Fruit fly (Drosophila melanogaster) whole organism: ENCODE measurements around the gene CG11815.

Experiments
- CG8478 ChIP-seq: fragments of >200 bp; optimal IDR thresholded peaks from 2 replicates; lab custom pipeline; 2018; ENCODE audit warnings: inconsistent platforms
- Dll ChIP-seq: fragments of >200 bp; optimal IDR thresholded peaks from 2 replicates; lab custom pipeline; 2017
- EcR ChIP-seq, 2 experiments: fragments of >200 bp; optimal IDR thresholded peaks; 2 replicates each; lab custom pipeline; 2017; ENCODE audit warnings: missing biosample characterization in 2 of 2, missing genetic modification characterization in 2 of 2, missing genetic modification reagents in 2 of 2
- pan ChIP-seq: fragments of >200 bp; optimal IDR thresholded peaks from 2 replicates; lab custom pipeline; 2017
- psq ChIP-seq: fragments of >200 bp; optimal IDR thresholded peaks from 2 replicates; lab custom pipeline; 2017
- usp ChIP-seq: fragments of >200 bp; optimal IDR thresholded peaks from 2 replicates; lab custom pipeline; 2017; ENCODE audit warnings: missing biosample characterization, missing genetic modification characterization, mixed read lengths

Gene CG11815

DNA sequence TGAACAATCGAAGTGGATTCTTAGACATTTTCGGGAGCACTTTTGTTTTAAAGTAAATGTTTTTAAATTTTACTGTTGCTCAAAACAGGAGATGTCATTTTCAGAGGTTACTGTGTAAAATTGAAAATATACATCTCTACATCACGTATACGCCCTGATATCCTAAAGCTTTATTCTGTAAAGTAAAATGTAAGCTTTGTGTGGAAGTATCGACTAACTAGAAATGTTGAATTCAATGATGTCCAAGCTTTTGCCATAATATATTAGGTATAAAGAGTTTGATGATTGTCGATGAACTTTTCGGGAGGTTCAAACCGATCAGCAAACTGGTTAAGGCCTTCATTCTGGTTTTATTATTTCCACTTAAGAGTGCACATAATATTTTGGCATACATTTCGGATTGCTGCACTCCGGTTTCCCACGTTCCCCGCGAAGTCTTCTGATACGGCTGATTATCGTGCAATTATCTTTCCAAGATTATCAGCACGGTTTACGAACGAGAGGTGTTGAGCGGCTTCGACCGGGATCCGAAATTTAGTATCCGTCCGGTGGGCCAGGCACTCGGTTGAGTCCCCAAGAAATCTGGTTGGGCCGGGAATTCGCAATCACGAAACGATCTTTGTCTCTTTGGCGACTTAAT, at the start of gene CG11815, which contains the start of gene acs:
Gene CG11815 (minus strand): TSS at position 98 of the 640 bp plus-strand sequence.
Gene acs (plus strand): TSS at position 536 of the 640 bp plus-strand sequence.
- TF ChIP-seq pan: no peak
- TF ChIP-seq psq (lab: Kevin White, UChicago): no peak
- TF ChIP-seq Dll (lab: Kevin White, UChicago): no peak
- TF ChIP-seq CG8478 (lab: Kevin White, UChicago): no peak
- no peak for TF ChIP-seq usp (GFP tag; lab: Kevin White, UChicago)

- TF ChIP-seq usp (GFP tag; lab: Kevin White, UChicago): no peak
- TF ChIP-seq psq (lab: Kevin White, UChicago): no peak
- TF ChIP-seq pan: no peak
- TF ChIP-seq Dll (lab: Kevin White, UChicago): no peak
These were observed 34.6 kb upstream of the CG11815 start, which contains the start of gene CG42841 for dm6 chr3L:2005551-2005950. TSS of gene CG42841 (minus strand) at chr3L:2005651.

DNA sequence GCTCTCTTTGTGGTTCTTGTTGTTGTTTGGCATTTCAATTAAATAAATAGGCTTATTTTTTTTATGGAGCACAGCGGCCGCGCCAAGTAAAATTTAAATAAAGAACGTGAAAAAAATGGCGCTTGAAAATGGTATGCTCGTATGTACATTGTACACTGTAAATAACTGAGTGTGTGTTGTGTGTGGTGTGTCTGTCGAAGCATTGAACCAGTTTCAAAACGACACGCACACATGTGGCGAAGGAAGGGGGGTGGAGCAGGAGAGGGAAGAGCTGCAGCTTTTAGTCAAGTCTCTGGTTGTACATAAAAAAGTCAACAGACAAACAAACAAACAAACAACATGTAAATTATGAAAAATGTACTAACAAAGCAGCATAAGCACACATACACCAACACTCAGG, 33.7 kb upstream of the CG11815 start:
- no peak for TF ChIP-seq psq (lab: Kevin White, UChicago)
- no peak for TF ChIP-seq Dll (lab: Kevin White, UChicago)
- TF ChIP-seq pan: no peak
- no peak for TF ChIP-seq usp (GFP tag; lab: Kevin White, UChicago)

DNA sequence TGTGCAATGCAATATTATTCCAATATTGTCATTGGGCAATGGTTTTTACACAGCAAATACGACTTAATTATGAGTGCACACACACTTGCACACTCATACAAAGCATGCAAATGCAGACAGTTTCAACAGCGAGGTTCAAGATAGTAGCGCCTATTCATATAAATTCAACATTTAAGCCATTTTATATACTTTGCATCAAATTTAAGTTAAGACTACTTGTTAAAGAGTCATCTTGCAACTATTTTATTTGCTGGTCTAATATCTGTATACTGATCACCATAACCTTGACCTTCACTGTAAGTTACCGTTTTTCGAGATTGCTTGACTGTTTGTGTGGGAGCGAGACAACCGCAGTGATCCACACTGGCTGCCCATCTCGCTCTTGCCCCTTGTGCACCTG, 14.4 kb upstream of the CG11815 start:
- TF ChIP-seq EcR (GFP tag; optimal IDR thresholded peaks at IDR 0.05; lab: Kevin White, UChicago) (no peak), usp (GFP tag; lab: Kevin White, UChicago) (no peak), Dll (lab: Kevin White, UChicago) (no peak), psq (lab: Kevin White, UChicago) (no peak), pan (no peak), CG8478 (lab: Kevin White, UChicago) (no peak)

DNA sequence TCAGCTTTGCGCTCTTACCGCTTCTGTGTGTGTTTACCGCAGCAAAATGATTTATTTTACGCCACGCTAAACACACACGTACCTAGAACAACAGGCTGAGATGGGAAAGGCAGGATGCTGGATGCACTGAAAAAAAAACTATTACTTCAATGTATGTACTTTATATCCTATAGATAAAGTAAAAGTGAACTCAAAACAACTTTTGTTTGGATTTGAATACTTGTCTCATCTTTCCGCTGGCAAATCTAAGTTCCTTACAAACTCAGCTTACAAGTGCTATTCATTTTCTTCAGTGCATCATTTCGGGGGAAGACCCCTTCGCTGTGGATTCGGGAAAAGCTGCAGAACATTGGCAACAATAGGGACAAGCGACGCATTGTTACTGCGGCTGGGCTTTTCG, 5.8 kb upstream of the CG11815 start:
- TF ChIP-seq usp (GFP tag; lab: Kevin White, UChicago) (no peak), pan (no peak), Dll (lab: Kevin White, UChicago) (no peak), psq (lab: Kevin White, UChicago) (no peak), CG8478 (lab: Kevin White, UChicago) (no peak), EcR (GFP tag; optimal IDR thresholded peaks at IDR 0.05; lab: Kevin White, UChicago) (no peak)

dm6 chr3L:1969539-1970337, 1.3 kb downstream of the CG11815 start, which contains the start of gene CG1927:
TSS of gene CG1927 (minus strand) at chr3L:1970079.
- no peak for TF ChIP-seq Dll (lab: Kevin White, UChicago)
- no peak for TF ChIP-seq pan
- TF ChIP-seq CG8478 (lab: Kevin White, UChicago): no peak
- no peak for TF ChIP-seq usp (GFP tag; lab: Kevin White, UChicago)
- no peak for TF ChIP-seq psq (lab: Kevin White, UChicago)
- TF ChIP-seq EcR (GFP tag; optimal IDR thresholded peaks at IDR 0.05; lab: Kevin White, UChicago): no peak

dm6 chr3L:1968805-1969378, 2.1 kb downstream of the CG11815 start:
- TF ChIP-seq CG8478 (lab: Kevin White, UChicago): no peak
- no peak for TF ChIP-seq pan
- no peak for TF ChIP-seq Dll (lab: Kevin White, UChicago)

dm6 chr3L:1968401-1968800, 2.6 kb downstream of the CG11815 start:
- TF ChIP-seq pan (no peak), CG8478 (lab: Kevin White, UChicago) (no peak), usp (GFP tag; lab: Kevin White, UChicago) (no peak), EcR (GFP tag; optimal IDR thresholded peaks at IDR 0.05; lab: Kevin White, UChicago) (no peak), Dll (lab: Kevin White, UChicago) (no peak), psq (lab: Kevin White, UChicago) (no peak)

DNA sequence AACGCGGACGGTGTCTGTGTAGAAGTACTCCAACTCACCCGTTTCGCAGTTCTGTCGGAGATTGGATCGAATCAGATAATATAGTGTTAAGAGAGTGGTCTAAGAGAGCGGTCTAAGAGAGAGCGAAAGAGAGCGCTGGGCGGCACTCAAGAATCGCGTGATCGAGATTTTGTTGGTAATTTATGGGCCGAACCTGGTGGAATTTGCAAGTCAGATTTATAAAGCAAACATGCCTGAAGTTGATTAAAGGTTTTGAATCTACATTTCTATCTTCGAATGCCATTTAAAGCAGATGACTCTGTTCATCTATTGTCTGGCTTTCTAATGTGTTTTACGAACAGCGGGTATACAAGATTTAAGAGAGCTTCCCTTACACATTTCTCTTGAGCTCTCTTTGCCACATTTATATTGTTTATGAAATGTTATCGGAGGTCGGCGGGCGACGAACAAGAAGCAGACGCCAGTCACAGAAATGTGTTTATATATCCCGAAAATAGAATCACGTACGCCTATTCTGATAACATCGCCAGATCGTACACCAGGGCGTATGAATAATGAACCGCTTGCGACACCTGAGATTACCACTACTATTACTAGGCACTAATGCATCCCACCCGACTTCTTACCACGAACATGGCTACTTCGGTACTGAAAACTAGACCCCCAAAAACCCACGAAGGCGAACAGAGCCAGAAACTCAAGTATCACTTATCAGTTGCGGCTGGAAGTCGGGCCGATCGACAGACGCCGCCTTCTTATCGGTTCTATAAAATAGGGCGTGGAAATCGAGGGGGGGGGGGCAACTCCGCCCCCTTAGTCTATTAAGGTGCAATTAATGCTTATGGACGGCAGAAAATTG, 3.3 kb downstream of the CG11815 start:
- TF ChIP-seq pan (no peak), usp (GFP tag; lab: Kevin White, UChicago) (no peak), EcR (GFP tag; optimal IDR thresholded peaks at IDR 0.05; lab: Kevin White, UChicago) (no peak), Dll (lab: Kevin White, UChicago) (no peak), psq (lab: Kevin White, UChicago) (no peak), CG8478 (lab: Kevin White, UChicago) (no peak)

dm6 chr3L:1964599-1965143, 6.3 kb downstream of the CG11815 start:
- no peak for TF ChIP-seq psq (lab: Kevin White, UChicago)
- TF ChIP-seq CG8478 (lab: Kevin White, UChicago): no peak
- no peak for TF ChIP-seq EcR (GFP tag; optimal IDR thresholded peaks at IDR 0.05; lab: Kevin White, UChicago)
- TF ChIP-seq pan: no peak
- TF ChIP-seq usp (GFP tag; lab: Kevin White, UChicago): no peak
- TF ChIP-seq Dll (lab: Kevin White, UChicago): no peak
